Fruit fly (Drosophila melanogaster) whole organism, embryonic: Measurements from ENCODE around the gene msn.
A peak's percentile ranks its signal among the peaks of the same experiment; 100 is the strongest.

Experiments used
- Blimp-1 ChIP-seq: fragments of 200-800 bp; sonication (Bioruptor generic); optimal IDR thresholded peaks from 3 replicates; lab custom pipeline; 2018; ENCODE audit warnings: missing biosample characterization, missing genetic modification characterization, mild to moderate bottlenecking, moderate library complexity, missing genetic modification reagents
- CG1024 ChIP-seq: fragments of 200-800 bp; sonication (Bioruptor generic); IDR thresholded peaks from 2 replicates; pipeline ENCODE4 v1.3.6; 2022; ENCODE audit warnings: missing biosample characterization, missing genetic modification characterization
- CG10431 ChIP-seq: fragments of 200-800 bp; sonication (Bioruptor generic); optimal IDR thresholded peaks from 3 replicates; lab custom pipeline; 2018; ENCODE audit warnings: missing biosample characterization, mild to moderate bottlenecking, missing genetic modification characterization
- CG11456 ChIP-seq: fragments of 200-800 bp; sonication (Bioruptor generic); IDR thresholded peaks from 3 replicates; pipeline ENCODE4 v1.3.6; 2022; ENCODE audit warnings: missing biosample characterization, missing genetic modification characterization
- CG12104 ChIP-seq: fragments of 200-800 bp; sonication (Bioruptor generic); optimal IDR thresholded peaks from 3 replicates; lab custom pipeline; 2016; ENCODE audit warnings: missing biosample characterization, missing genetic modification characterization
- CG13287 ChIP-seq: fragments of 200-800 bp; sonication (Bioruptor generic); IDR thresholded peaks from 2 replicates; pipeline ENCODE4 v1.3.6; 2022; ENCODE audit warnings: missing biosample characterization, missing genetic modification characterization; ENCODE audit not compliant: partially characterized antibody
- CG1603 ChIP-seq: fragments of 200-800 bp; sonication (Bioruptor generic); optimal IDR thresholded peaks from 2 replicates; lab custom pipeline; 2019; ENCODE audit warnings: missing biosample characterization, mild to moderate bottlenecking, missing genetic modification characterization, moderate library complexity
- CG18599 ChIP-seq: fragments of 200-800 bp; sonication (Bioruptor generic); optimal IDR thresholded peaks from 3 replicates; lab custom pipeline; 2017; ENCODE audit warnings: missing biosample characterization, missing genetic modification characterization, mild to moderate bottlenecking, moderate library complexity, missing genetic modification reagents
- CG2116 ChIP-seq: fragments of 200-800 bp; sonication (Bioruptor generic); optimal IDR thresholded peaks from 3 replicates; lab custom pipeline; 2018; ENCODE audit warnings: missing biosample characterization, mild to moderate bottlenecking, missing genetic modification characterization
- CG30431 ChIP-seq: fragments of 200-800 bp; sonication (Bioruptor generic); optimal IDR thresholded peaks from 2 replicates; lab custom pipeline; 2017; ENCODE audit warnings: missing biosample characterization, missing genetic modification characterization
- CG31365 ChIP-seq: fragments of 200-800 bp; sonication (Bioruptor generic); optimal IDR thresholded peaks from 2 replicates; lab custom pipeline; 2018; ENCODE audit warnings: missing biosample characterization, mild to moderate bottlenecking, missing genetic modification characterization
- CG3281 ChIP-seq: fragments of 200-800 bp; sonication (Bioruptor generic); optimal IDR thresholded peaks from 3 replicates; lab custom pipeline; 2017; ENCODE audit warnings: missing biosample characterization, mild to moderate bottlenecking, missing genetic modification characterization
- CG34224 ChIP-seq: fragments of 200-800 bp; sonication (Bioruptor generic); IDR thresholded peaks from 3 replicates; pipeline ENCODE4 v1.3.6; 2022; ENCODE audit warnings: missing biosample characterization, missing genetic modification characterization; ENCODE audit not compliant: partially characterized antibody
- CG4328 ChIP-seq: fragments of 200-800 bp; sonication (Bioruptor generic); optimal IDR thresholded peaks from 3 replicates; lab custom pipeline; 2017; ENCODE audit warnings: missing biosample characterization, missing genetic modification reagents, missing genetic modification characterization
- CG6689 ChIP-seq: fragments of 200-800 bp; sonication (Bioruptor generic); IDR thresholded peaks from 2 replicates; pipeline ENCODE4 v1.3.6; 2022; ENCODE audit warnings: missing biosample characterization, missing genetic modification characterization
- CG7839 ChIP-seq: fragments of 200-800 bp; sonication (Bioruptor generic); optimal IDR thresholded peaks from 3 replicates; lab custom pipeline; 2018; ENCODE audit warnings: missing biosample characterization, mild to moderate bottlenecking, missing genetic modification characterization, moderate library complexity
- CG9817 ChIP-seq: fragments of 200-800 bp; sonication (Bioruptor generic); optimal IDR thresholded peaks from 2 replicates; lab custom pipeline; 2018; ENCODE audit warnings: missing biosample characterization, mild to moderate bottlenecking, missing genetic modification characterization, moderate library complexity
- CG9932 ChIP-seq: fragments of 200-800 bp; sonication (Bioruptor generic); IDR thresholded peaks from 2 replicates; pipeline ENCODE4 v1.3.6; 2022; ENCODE audit warnings: missing biosample characterization, missing genetic modification characterization
- Chrac-16 ChIP-seq: fragments of 200-800 bp; sonication (Bioruptor generic); optimal IDR thresholded peaks from 3 replicates; lab custom pipeline; 2016; ENCODE audit warnings: missing biosample characterization, missing genetic modification characterization
- Dek ChIP-seq: fragments of 200-800 bp; sonication (Bioruptor generic); optimal IDR thresholded peaks from 3 replicates; lab custom pipeline; 2019; ENCODE audit warnings: missing biosample characterization, mild to moderate bottlenecking, missing genetic modification characterization, moderate library complexity
- Ets97D ChIP-seq: fragments of 200-800 bp; sonication (Bioruptor generic); optimal IDR thresholded peaks from 3 replicates; lab custom pipeline; 2016; ENCODE audit warnings: missing biosample characterization, missing genetic modification characterization
- Fer1 ChIP-seq: fragments of 200-800 bp; sonication (Bioruptor generic); optimal IDR thresholded peaks from 2 replicates; lab custom pipeline; 2017; ENCODE audit warnings: missing biosample characterization, mild to moderate bottlenecking, missing genetic modification characterization
- Fer3 ChIP-seq: fragments of 200-800 bp; sonication (Bioruptor generic); optimal IDR thresholded peaks from 2 replicates; lab custom pipeline; 2018; ENCODE audit warnings: missing biosample characterization, mild to moderate bottlenecking, missing genetic modification characterization, moderate library complexity
- GATAe ChIP-seq: fragments of 200-800 bp; sonication (Bioruptor generic); conservative IDR thresholded peaks from 2 replicates; pipeline ENCODE4 v1.3.6; 2022; ENCODE audit warnings: missing biosample characterization, missing genetic modification characterization
- H15 ChIP-seq: fragments of 200-800 bp; sonication (Bioruptor generic); IDR thresholded peaks from 3 replicates; pipeline ENCODE4 v1.3.6; 2022; ENCODE audit warnings: missing biosample characterization, missing genetic modification characterization
- HLH54F ChIP-seq: fragments of 200-800 bp; sonication (Bioruptor generic); optimal IDR thresholded peaks from 3 replicates; lab custom pipeline; 2016; ENCODE audit warnings: missing biosample characterization, missing genetic modification characterization
- Hr51 ChIP-seq, 2 experiments: fragments of 200-800 bp; sonication (Bioruptor generic); optimal IDR thresholded peaks; 2 replicates in 1 of 2; 3 replicates in 1 of 2; lab custom pipeline; 2016 to 2018; ENCODE audit warnings: missing biosample characterization in 2 of 2, missing genetic modification characterization in 2 of 2, mild to moderate bottlenecking in 1 of 2, moderate library complexity in 1 of 2
- Mrtf ChIP-seq: fragments of 200-800 bp; sonication (Bioruptor generic); IDR thresholded peaks from 3 replicates; pipeline ENCODE4 v1.3.6; 2022; ENCODE audit warnings: missing biosample characterization, missing genetic modification characterization
- NFAT ChIP-seq: fragments of 200-800 bp; sonication (Bioruptor generic); IDR thresholded peaks from 2 replicates; pipeline ENCODE4 v1.3.6; 2022; ENCODE audit warnings: missing biosample characterization, missing genetic modification characterization
- Nf-YC ChIP-seq: fragments of 200-800 bp; optimal IDR thresholded peaks from 3 replicates; lab custom pipeline; 2019; ENCODE audit warnings: missing biosample characterization, mild to moderate bottlenecking, missing genetic modification characterization, moderate library complexity
- Oaz ChIP-seq: fragments of 200-800 bp; sonication (Bioruptor generic); IDR thresholded peaks from 2 replicates; pipeline ENCODE4 v1.3.6; 2022; ENCODE audit warnings: missing biosample characterization, missing genetic modification characterization
- Optix ChIP-seq: fragments of 200-800 bp; sonication (Bioruptor generic); IDR thresholded peaks from 3 replicates; pipeline ENCODE4 v1.3.6; 2022; ENCODE audit warnings: missing biosample characterization, missing genetic modification characterization
- Ravus ChIP-seq: fragments of 200-800 bp; sonication (Bioruptor generic); IDR thresholded peaks from 2 replicates; pipeline ENCODE4 v1.3.6; 2022; ENCODE audit warnings: missing biosample characterization, missing genetic modification characterization
- Tbp ChIP-seq: fragments of >200 bp; optimal IDR thresholded peaks from 2 replicates; lab custom pipeline; 2018; ENCODE audit warnings: missing biosample characterization, missing genetic modification characterization
- Trl ChIP-seq, 3 experiments: fragments of >200 bp in 2 of 3; fragments of 200-800 bp in 1 of 3; sonication (Bioruptor generic) in 1 of 3; optimal IDR thresholded peaks; 2 replicates in 1 of 3; 3 replicates in 2 of 3; lab custom pipeline; 2016 to 2017; ENCODE audit warnings: missing biosample characterization in 1 of 3, missing genetic modification characterization in 1 of 3
- ash1 ChIP-seq: fragments of 200-800 bp; sonication (Bioruptor generic); optimal IDR thresholded peaks from 2 replicates; lab custom pipeline; 2018; ENCODE audit warnings: missing biosample characterization, mild to moderate bottlenecking, missing genetic modification characterization
- bigmax ChIP-seq: fragments of 200-800 bp; sonication (Bioruptor generic); optimal IDR thresholded peaks from 2 replicates; lab custom pipeline; 2018; ENCODE audit warnings: missing biosample characterization, mild to moderate bottlenecking, missing genetic modification characterization
- dmrt11E ChIP-seq: fragments of 200-800 bp; sonication (Bioruptor generic); optimal IDR thresholded peaks from 3 replicates; lab custom pipeline; 2018; ENCODE audit warnings: missing biosample characterization, mild to moderate bottlenecking, missing genetic modification characterization, moderate library complexity
- en ChIP-seq: fragments of 200-800 bp; sonication (Bioruptor generic); optimal IDR thresholded peaks from 2 replicates; lab custom pipeline; 2016; ENCODE audit warnings: missing biosample characterization, missing genetic modification characterization
- gem ChIP-seq: fragments of 200-800 bp; sonication (Bioruptor generic); optimal IDR thresholded peaks from 2 replicates; lab custom pipeline; 2019; ENCODE audit warnings: missing biosample characterization, mild to moderate bottlenecking, missing genetic modification characterization, moderate library complexity
- gfzf ChIP-seq: fragments of 200-800 bp; sonication (Bioruptor generic); optimal IDR thresholded peaks from 2 replicates; lab custom pipeline; 2016; ENCODE audit warnings: missing biosample characterization, mild to moderate bottlenecking, missing genetic modification characterization, moderate library complexity
- lab ChIP-seq: fragments of 200-800 bp; sonication (Bioruptor generic); optimal IDR thresholded peaks from 3 replicates; lab custom pipeline; 2017; ENCODE audit warnings: missing biosample characterization, missing genetic modification characterization, mild to moderate bottlenecking, moderate library complexity, missing genetic modification reagents
- mirr ChIP-seq: fragments of 200-800 bp; sonication (Bioruptor generic); optimal IDR thresholded peaks from 3 replicates; lab custom pipeline; 2018; ENCODE audit warnings: missing biosample characterization, mild to moderate bottlenecking, missing genetic modification characterization
- rib ChIP-seq: fragments of 200-800 bp; sonication (Bioruptor generic); IDR thresholded peaks from 2 replicates; pipeline ENCODE4 v1.3.6; 2022; ENCODE audit warnings: missing biosample characterization, missing genetic modification characterization
- sim ChIP-seq: fragments of 200-800 bp; sonication (Bioruptor generic); IDR thresholded peaks from 2 replicates; pipeline ENCODE4 v1.3.6; 2022; ENCODE audit warnings: missing biosample characterization, missing genetic modification characterization
- slbo ChIP-seq: fragments of 200-800 bp; sonication (Bioruptor generic); IDR thresholded peaks from 2 replicates; pipeline ENCODE4 v1.3.6; 2022; ENCODE audit warnings: missing biosample characterization, missing genetic modification characterization
- stwl ChIP-seq: fragments of 200-800 bp; sonication (Bioruptor generic); optimal IDR thresholded peaks from 3 replicates; lab custom pipeline; 2018; ENCODE audit warnings: missing biosample characterization, mild to moderate bottlenecking, missing genetic modification characterization, moderate library complexity
- z ChIP-seq: fragments of 200-800 bp; sonication (Bioruptor generic); IDR thresholded peaks from 3 replicates; pipeline ENCODE4 v1.3.6; 2022; ENCODE audit warnings: missing biosample characterization, missing genetic modification characterization

msn gene

DNA sequence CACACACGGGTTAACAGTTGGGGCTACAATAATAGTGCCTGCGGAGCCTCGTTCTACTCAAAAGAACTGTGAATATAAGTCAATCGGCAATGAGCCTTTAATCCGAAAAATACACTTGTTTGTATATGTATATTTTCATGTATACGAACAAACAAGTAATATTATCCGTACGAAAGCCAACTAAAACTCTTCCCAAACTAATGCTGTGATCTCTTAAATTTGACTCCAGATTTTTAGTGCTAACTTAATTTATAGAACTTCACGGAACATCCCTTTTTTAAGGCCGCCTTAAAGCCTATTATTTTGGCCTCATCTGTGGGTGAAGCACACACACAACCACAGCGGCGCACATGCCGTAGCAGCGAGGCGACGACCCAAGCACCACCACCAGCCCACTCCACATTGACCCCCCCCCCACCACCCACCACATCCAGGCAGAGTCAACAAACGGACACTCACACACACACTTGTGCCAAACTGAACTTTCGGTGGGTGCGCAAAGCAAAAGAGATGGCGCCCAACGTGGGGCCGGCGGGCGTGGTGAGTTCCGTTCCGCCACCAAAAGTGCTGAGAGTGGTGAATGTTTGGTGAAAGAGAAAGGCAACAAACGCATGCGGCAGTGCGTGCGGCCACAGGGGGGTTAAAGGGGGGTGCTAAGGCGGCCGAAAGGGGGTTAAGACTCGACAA lies 2.1 kb downstream of the msn start (continued):
- TF ChIP-seq Ets97D (GFP tag; lab: Kevin White, UChicago) (peak; percentile 18), NFAT (GFP tag; lab: Robert Waterston, UW) (no peak), CG1603 (tag; lab: Kevin White, UChicago) (peak; percentile 62), sim (GFP tag; lab: Robert Waterston, UW) (peak; percentile 13; the same call in 1 of the 2 replicates), rib (peak; percentile 46; the same call in 1 of the 2 replicates), ash1 (peak; percentile 22), lab (GFP tag; lab: Kevin White, UChicago) (peak; percentile 87), CG3281 (peak; percentile 86), CG11456 (GFP tag; lab: Robert Waterston, UW) (0 out of 3 replicates have a peak, but pooled peaks have one; percentile 50), Fer1 (GFP tag; lab: Kevin White, UChicago) (peak; percentile 90), H15 (GFP tag; lab: Robert Waterston, UW) (peak; percentile 46; the same call in 1 of the 3 replicates), CG7839 (tag; lab: Kevin White, UChicago) (peak; percentile 90), stwl (tag; lab: Kevin White, UChicago) (no peak), Blimp-1 (peak; percentile 66), CG2116 (GFP tag; lab: Kevin White, UChicago) (peak; percentile 52), Trl (optimal IDR thresholded peaks at IDR 0.05; lab: Kevin White, UChicago) (peak in 1 of 2 experiments; percentile 19), Trl (GFP tag; optimal IDR thresholded peaks at IDR 0.05; lab: Kevin White, UChicago) (peak; percentile 50), CG18599 (GFP tag; lab: Kevin White, UChicago) (peak; percentile 92), Chrac-16 (GFP tag; lab: Kevin White, UChicago) (peak; percentile 79), gem (tag; lab: Kevin White, UChicago) (peak; percentile 91), Ravus (GFP tag; lab: Robert Waterston, UW) (peak; percentile 27; the same call in 1 of the 2 replicates), CG34224 (GFP tag; lab: Robert Waterston, UW) (no peak), CG12104 (GFP tag; lab: Kevin White, UChicago) (peak; percentile 77), CG6689 (GFP tag; lab: Robert Waterston, UW) (peak; percentile 85), en (GFP tag; lab: Kevin White, UChicago) (peak; percentile 60), Oaz (GFP tag; lab: Robert Waterston, UW) (peak; percentile 70), Nf-YC (tag; lab: Kevin White, UChicago) (peak; percentile 70), CG30431 (GFP tag; lab: Kevin White, UChicago) (peak; percentile 61), CG4328 (peak; percentile 15), mirr (GFP tag; lab: Kevin White, UChicago) (no peak), gfzf (GFP tag; lab: Kevin White, UChicago) (no peak), Optix (GFP tag; lab: Robert Waterston, UW) (peak; percentile 52; the same call in 1 of the 3 replicates), CG31365 (tag; lab: Kevin White, UChicago) (peak; percentile 39), Mrtf (GFP tag; lab: Robert Waterston, UW) (peak; percentile 46), Fer3 (peak; percentile 70), CG10431 (GFP tag; lab: Kevin White, UChicago) (peak; percentile 77), HLH54F (GFP tag; lab: Kevin White, UChicago) (peak; percentile 67), CG13287 (GFP tag; lab: Robert Waterston, UW) (0 out of 2 replicates have a peak, but pooled peaks have one; percentile 18), GATAe (GFP tag; lab: Robert Waterston, UW) (no peak), Dek (tag; lab: Kevin White, UChicago) (peak; percentile 67), Tbp (GFP tag; lab: Kevin White, UChicago) (no peak), CG9932 (GFP tag; lab: Robert Waterston, UW) (peak; percentile 35; the same call in 1 of the 2 replicates), z (no peak), CG9817 (tag; lab: Kevin White, UChicago) (peak; percentile 70), slbo (GFP tag; lab: Robert Waterston, UW) (peak; percentile 68), CG1024 (GFP tag; lab: Robert Waterston, UW) (no peak), dmrt11E (tag; lab: Kevin White, UChicago) (peak; percentile 65), Hr51 (GFP tag; optimal IDR thresholded peaks at IDR 0.05; lab: Kevin White, UChicago) (peak; percentile 25 to 90), bigmax (GFP tag; lab: Kevin White, UChicago) (no peak)
